Worm (Caenorhabditis elegans): Measurements from ENCODE around the gene ubxn-3.

The ubxn-3 gene

ce11 chrII:219846-220503 is 492 bp downstream of the ubxn-3 start:
- TF ChIP-seq hlh-12 (tag; optimal IDR thresholded peaks at IDR 0.05) (no peak), zfh-2 (GFP tag; conservative IDR thresholded peaks at IDR 0.05) (peak; percentile 44; the same call in 1 of the 2 replicates)

- no peak for TF ChIP-seq B0019.2 (GFP tag; conservative IDR thresholded peaks at IDR 0.05)
- no peak for TF ChIP-seq mel-28 (tag; optimal IDR thresholded peaks at IDR 0.05; ENCODE audit: borderline replicate concordance)
- no peak for TF ChIP-seq ceh-58 (GFP tag; IDR thresholded peaks at IDR 0.05)
- no peak for TF ChIP-seq attf-3 (GFP tag; conservative IDR thresholded peaks at IDR 0.05)
- no peak for TF ChIP-seq ekl-4 (GFP tag; IDR thresholded peaks at IDR 0.05)
- no peak for TF ChIP-seq lin-26 (GFP tag; IDR thresholded peaks at IDR 0.05)
- no peak for TF ChIP-seq ztf-28 (GFP tag; IDR thresholded peaks at IDR 0.05)
- TF ChIP-seq Y95B8A.8 (GFP tag; IDR thresholded peaks at IDR 0.05), result no peak
- TF ChIP-seq rpc-1 (optimal IDR thresholded peaks at IDR 0.05), result no peak
- no peak for TF ChIP-seq rpc-1 (tag; optimal IDR thresholded peaks at IDR 0.05)
- TF ChIP-seq lag-1 (GFP tag; IDR thresholded peaks at IDR 0.05), result no peak
Measured at ce11 chrII:217308-217707, 3.2 kb downstream of the ubxn-3 start.

- peak; percentile 79 for TF ChIP-seq F52B5.7 (tag; optimal IDR thresholded peaks at IDR 0.05)
- no peak for TF ChIP-seq B0261.1 (tag; optimal IDR thresholded peaks at IDR 0.05)
- peak; percentile 28 for TF ChIP-seq ceh-79 (tag; optimal IDR thresholded peaks at IDR 0.05)
- TF ChIP-seq ztf-6 (GFP tag; IDR thresholded peaks at IDR 0.05), result no peak
- TF ChIP-seq tbp1 (GFP tag; optimal IDR thresholded peaks at IDR 0.05), result peak; percentile 67
- TF ChIP-seq F33H1.4 (GFP tag; IDR thresholded peaks at IDR 0.05), result peak; percentile 70
- TF ChIP-seq lin-26 (GFP tag; IDR thresholded peaks at IDR 0.05), result peak; percentile 53; the same call in 1 of the 2 replicates
- peak; percentile 73 for TF ChIP-seq gei-17 (GFP tag; optimal IDR thresholded peaks at IDR 0.05)
- no peak for TF ChIP-seq egrh-3 (GFP tag; IDR thresholded peaks at IDR 0.05)
- peak; percentile 25 for TF ChIP-seq pha-4 (tag; optimal IDR thresholded peaks at IDR 0.05)
- TF ChIP-seq tbx-9 (tag; optimal IDR thresholded peaks at IDR 0.05; ENCODE audit: borderline replicate concordance), result no peak
- TF ChIP-seq F39B2.1 (GFP tag; IDR thresholded peaks at IDR 0.05), result no peak
- no peak for TF ChIP-seq Y53F4B.3 (GFP tag; IDR thresholded peaks at IDR 0.05)
- no peak for TF ChIP-seq mxl-1 (tag; optimal IDR thresholded peaks at IDR 0.05)
- TF ChIP-seq D2030.7 (GFP tag; IDR thresholded peaks at IDR 0.05), result peak; percentile 80
- TF ChIP-seq snpc-3.4 (tag; optimal IDR thresholded peaks at IDR 0.05), result peak; percentile 57
- no peak for TF ChIP-seq T26A5.8 (tag; optimal IDR thresholded peaks at IDR 0.05)
- peak; percentile 39 to 62 for TF ChIP-seq let-607 (tag; optimal IDR thresholded peaks at IDR 0.05)
- TF ChIP-seq lag-1 (GFP tag; IDR thresholded peaks at IDR 0.05), result 0 out of 2 replicates have a peak, but pooled peaks have one; percentile 62
- no peak for TF ChIP-seq Y67H2A.10 (GFP tag; conservative IDR thresholded peaks at IDR 0.05)
- peak; percentile 93 for TF ChIP-seq efl-1 (GFP tag; optimal IDR thresholded peaks at IDR 0.05)
- no peak for TF ChIP-seq nfya-2 (GFP tag; IDR thresholded peaks at IDR 0.05)
- peak; percentile 71 for TF ChIP-seq ceh-91 (GFP tag; IDR thresholded peaks at IDR 0.05)
- peak; percentile 61 for TF ChIP-seq ztf-18 (tag; optimal IDR thresholded peaks at IDR 0.05)
- TF ChIP-seq xnd-1 (tag; optimal IDR thresholded peaks at IDR 0.05), result peak; percentile 47
- peak; percentile 90 for TF ChIP-seq pbrm-1 (GFP tag; IDR thresholded peaks at IDR 0.05)
- TF ChIP-seq nhr-80 (tag; optimal IDR thresholded peaks at IDR 0.05), result peak; percentile 10
- TF ChIP-seq aptf-3 (GFP tag; IDR thresholded peaks at IDR 0.05), result no peak
- TF ChIP-seq somi-1 (GFP tag; optimal IDR thresholded peaks at IDR 0.05), result peak; percentile 24
- TF ChIP-seq cebp-1 (GFP tag; IDR thresholded peaks at IDR 0.05), result peak; percentile 28; the same call in 1 of the 2 replicates
- peak; percentile 84 for TF ChIP-seq cebp-1 (tag; optimal IDR thresholded peaks at IDR 0.05)
- TF ChIP-seq sdz-38 (tag; optimal IDR thresholded peaks at IDR 0.05), result no peak
- peak; percentile 86 for TF ChIP-seq ama-1 (optimal IDR thresholded peaks at IDR 0.05)
- TF ChIP-seq ama-1 (GFP tag; optimal IDR thresholded peaks at IDR 0.05), result peak in 1 of 2 experiments; percentile 81
- TF ChIP-seq ztf-3 (GFP tag; optimal IDR thresholded peaks at IDR 0.05), result no peak
- TF ChIP-seq ccch-3 (GFP tag; optimal IDR thresholded peaks at IDR 0.05), result no peak
Measured at ce11 chrII:216598-216997, 3.9 kb downstream of the ubxn-3 start, which contains the start of gene F48A11.4. Gene F48A11.4 (minus strand): TSS chrII:216621.

All from whole organism, young adult.